Worm (Caenorhabditis elegans) whole organism, L4 larva: ENCODE data around the gene Y69H2.9.
"Not testable (repeated sequence)": the region's sequence is repeated elsewhere in the genome, so short reads cannot be mapped to it uniquely, and the experiment has no call there.

Source experiments
- aly-2 ChIP-seq: sonication (generic microtip); optimal IDR thresholded peaks from 2 replicates; lab custom pipeline; 2018; ENCODE audit warnings: missing biosample characterization, missing genetic modification characterization
- ceh-62 ChIP-seq: sonication (generic microtip); optimal IDR thresholded peaks from 2 replicates; lab custom pipeline; 2017; ENCODE audit warnings: missing biosample characterization, missing genetic modification characterization
- ceh-82 ChIP-seq: sonication (generic microtip); optimal IDR thresholded peaks from 2 replicates; lab custom pipeline; 2017; ENCODE audit warnings: missing biosample characterization, missing genetic modification characterization
- fos-1 ChIP-seq: fragments of 150-350 bp; optimal IDR thresholded peaks from 2 replicates; lab custom pipeline; 2014; ENCODE audit warnings: missing biosample characterization, missing genetic modification characterization
- lin-29 ChIP-seq: fragments of 200-800 bp; sonication (Bioruptor generic); IDR thresholded peaks from 2 replicates; pipeline ENCODE4 v1.3.6; 2022; ENCODE audit warnings: missing genetic modification reagents, missing genetic modification characterization, missing compliant biosample characterization

ce11 chrV:18724810-18725209 lies 23.5 kb downstream of the Y69H2.9 start:
- not testable (repeated sequence) for TF ChIP-seq ceh-82 (tag; lab: Kevin White, UChicago); lin-29 (GFP tag; lab: Robert Waterston, UW); aly-2; ceh-62 (tag; lab: Kevin White, UChicago); fos-1 (tag; lab: Kevin White, UChicago)
